Worm (Caenorhabditis elegans) whole organism, early embryonic: ENCODE measurements around the gene M05D6.2.
"Not testable (repeated sequence)": the region's sequence is repeated elsewhere in the genome, so short reads cannot be mapped to it uniquely, and the experiment has no call there.

ENCODE experiments used
- B0310.2 ChIP-seq: sonication (generic microtip); optimal IDR thresholded peaks from 2 replicates; lab custom pipeline; 2016; ENCODE audit warnings: mild to moderate bottlenecking, missing genetic modification characterization, missing compliant biosample characterization
- F13C5.2 ChIP-seq: sonication (generic microtip); optimal IDR thresholded peaks from 2 replicates; lab custom pipeline; 2017; ENCODE audit warnings: mild to moderate bottlenecking, missing genetic modification characterization, inconsistent platforms, missing compliant biosample characterization
- aly-1 ChIP-seq: sonication (generic microtip); optimal IDR thresholded peaks from 2 replicates; lab custom pipeline; 2016; ENCODE audit warnings: missing genetic modification characterization, missing compliant biosample characterization
- ama-1 ChIP-seq: fragments of 150-350 bp; optimal IDR thresholded peaks from 2 replicates; lab custom pipeline; 2014
- ceh-13 ChIP-seq: fragments of 200-800 bp; sonication (Bioruptor generic); optimal IDR thresholded peaks from 2 replicates; lab custom pipeline; 2018; ENCODE audit warnings: mild to moderate bottlenecking, missing genetic modification characterization, missing compliant biosample characterization
- ceh-36 ChIP-seq: sonication (generic microtip); optimal IDR thresholded peaks from 2 replicates; lab custom pipeline; 2016; ENCODE audit warnings: missing genetic modification characterization, inconsistent platforms, missing compliant biosample characterization
- ets-7 ChIP-seq: sonication (generic microtip); optimal IDR thresholded peaks from 2 replicates; lab custom pipeline; 2016; ENCODE audit warnings: missing genotype, missing genetic modification characterization, missing compliant biosample characterization
- flt-1 ChIP-seq: fragments of 200-800 bp; sonication (Bioruptor generic); IDR thresholded peaks from 2 replicates; pipeline ENCODE4 v1.3.6; 2022; ENCODE audit warnings: missing genetic modification characterization, missing compliant biosample characterization
- hmbx-1 ChIP-seq: sonication (generic microtip); optimal IDR thresholded peaks from 2 replicates; lab custom pipeline; 2016; ENCODE audit warnings: mild to moderate bottlenecking, missing genetic modification characterization, missing compliant biosample characterization
- hmg-4 ChIP-seq: fragments of 200-800 bp; sonication (Bioruptor generic); optimal IDR thresholded peaks from 2 replicates; lab custom pipeline; 2018; ENCODE audit warnings: mild to moderate bottlenecking, missing genetic modification characterization, missing compliant biosample characterization
- hnd-1 ChIP-seq: sonication (generic microtip); optimal IDR thresholded peaks from 2 replicates; lab custom pipeline; 2016; ENCODE audit warnings: missing genetic modification characterization, missing compliant biosample characterization
- pes-1 ChIP-seq: fragments of 200-800 bp; sonication (Bioruptor generic); IDR thresholded peaks from 2 replicates; pipeline ENCODE4 v1.3.6; 2022; ENCODE audit warnings: missing genetic modification reagents, missing genetic modification characterization, missing compliant biosample characterization
- scrt-1 ChIP-seq: fragments of 200-800 bp; sonication (Bioruptor generic); IDR thresholded peaks from 2 replicates; pipeline ENCODE4 v1.3.6; 2022; ENCODE audit warnings: missing genetic modification characterization, missing compliant biosample characterization
- sea-1 ChIP-seq: fragments of 200-800 bp; sonication (Bioruptor generic); conservative IDR thresholded peaks from 2 replicates; pipeline ENCODE4 v1.3.6; 2022; ENCODE audit warnings: missing genetic modification characterization, missing compliant biosample characterization
- tbx-11 ChIP-seq: fragments of 200-800 bp; sonication (Bioruptor generic); IDR thresholded peaks from 2 replicates; pipeline ENCODE4 v1.3.6; 2022; ENCODE audit warnings: missing genetic modification characterization, missing compliant biosample characterization
- tbx-37 ChIP-seq: fragments of 200-800 bp; sonication (Bioruptor generic); conservative IDR thresholded peaks from 2 replicates; pipeline ENCODE4 v1.3.6; 2022; ENCODE audit warnings: missing genetic modification reagents, missing genetic modification characterization, missing compliant biosample characterization
- tra-4 ChIP-seq: sonication (generic microtip); optimal IDR thresholded peaks from 2 replicates; lab custom pipeline; 2017; ENCODE audit warnings: missing genetic modification characterization, missing compliant biosample characterization

Gene M05D6.2

ce11 chrII:8467809-8468208 lies at the start of gene M05D6.2:
Gene M05D6.2 (plus strand): TSS chrII:8468109.
- no peak for TF ChIP-seq tbx-37 (GFP tag; lab: Robert Waterston, UW)
- TF ChIP-seq hmbx-1 (tag; lab: Kevin White, UChicago): no peak
- TF ChIP-seq ama-1 (lab: Kevin White, UChicago): no peak

- TF ChIP-seq tbx-11: no peak
- TF ChIP-seq sea-1 (GFP tag; lab: Robert Waterston, UW): no peak
- TF ChIP-seq ceh-13 (GFP tag; lab: Kevin White, UChicago): no peak
- TF ChIP-seq F13C5.2 (tag; lab: Kevin White, UChicago): no peak
Measured at ce11 chrII:8419015-8419414, 48.9 kb upstream of the M05D6.2 start.

DNA sequence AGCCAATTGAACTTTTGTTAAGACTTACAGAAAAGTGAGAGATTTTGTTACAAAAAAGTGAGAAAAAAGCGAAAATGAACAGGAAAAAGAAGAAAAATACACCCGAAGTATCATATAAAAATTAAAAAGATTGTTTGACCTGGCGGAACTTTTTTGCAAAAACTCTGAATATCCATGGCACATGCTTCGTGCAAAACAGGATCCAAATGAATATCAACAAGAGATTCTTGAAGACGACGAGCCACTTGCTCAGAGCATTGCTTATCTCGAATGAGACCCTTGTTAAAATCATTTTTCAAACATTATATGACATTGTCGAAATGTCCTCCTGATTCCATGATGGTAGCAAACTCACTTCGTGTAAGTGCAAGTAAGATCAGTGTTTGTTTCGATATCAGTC lies 48.1 kb upstream of the M05D6.2 start, which contains the start of gene F14E5.8:
Gene F14E5.8 (plus strand): TSS at position 301 of the 400 bp plus-strand sequence.
- TF ChIP-seq hnd-1; B0310.2 (tag; lab: Kevin White, UChicago); flt-1 (GFP tag; lab: Robert Waterston, UW): not testable (repeated sequence)

- TF ChIP-seq scrt-1 (GFP tag; lab: Robert Waterston, UW) (no peak), aly-1 (tag; lab: Kevin White, UChicago) (no peak), ama-1 (lab: Kevin White, UChicago) (no peak), hnd-1 (no peak), F13C5.2 (tag; lab: Kevin White, UChicago) (no peak), flt-1 (GFP tag; lab: Robert Waterston, UW) (no peak), tra-4 (tag; lab: Kevin White, UChicago) (no peak), B0310.2 (tag; lab: Kevin White, UChicago) (no peak), pes-1 (GFP tag; lab: Robert Waterston, UW) (no peak), tbx-37 (GFP tag; lab: Robert Waterston, UW) (no peak), ceh-36 (no peak), sea-1 (GFP tag; lab: Robert Waterston, UW) (no peak), ceh-13 (GFP tag; lab: Kevin White, UChicago) (no peak), hmg-4 (GFP tag; lab: Kevin White, UChicago) (no peak), tbx-11 (no peak), ets-7 (tag; lab: Kevin White, UChicago) (no peak)
Measured at ce11 chrII:8420775-8421388, 47.0 kb upstream of the M05D6.2 start.

- TF ChIP-seq hmg-4 (GFP tag; lab: Kevin White, UChicago) (no peak), aly-1 (tag; lab: Kevin White, UChicago) (no peak), ceh-36 (no peak), F13C5.2 (tag; lab: Kevin White, UChicago) (no peak), flt-1 (GFP tag; lab: Robert Waterston, UW) (no peak), tra-4 (tag; lab: Kevin White, UChicago) (no peak), pes-1 (GFP tag; lab: Robert Waterston, UW) (no peak), tbx-37 (GFP tag; lab: Robert Waterston, UW) (no peak), hnd-1 (no peak), ets-7 (tag; lab: Kevin White, UChicago) (no peak), tbx-11 (no peak), scrt-1 (GFP tag; lab: Robert Waterston, UW) (no peak), sea-1 (GFP tag; lab: Robert Waterston, UW) (no peak), hmbx-1 (tag; lab: Kevin White, UChicago) (no peak), B0310.2 (tag; lab: Kevin White, UChicago) (no peak), ama-1 (lab: Kevin White, UChicago) (no peak), ceh-13 (GFP tag; lab: Kevin White, UChicago) (no peak)
Measured at ce11 chrII:8428758-8428946, 39.3 kb upstream of the M05D6.2 start, which contains the start of gene F14E5.2. Gene F14E5.2 (minus strand): TSS chrII:8428858.

DNA sequence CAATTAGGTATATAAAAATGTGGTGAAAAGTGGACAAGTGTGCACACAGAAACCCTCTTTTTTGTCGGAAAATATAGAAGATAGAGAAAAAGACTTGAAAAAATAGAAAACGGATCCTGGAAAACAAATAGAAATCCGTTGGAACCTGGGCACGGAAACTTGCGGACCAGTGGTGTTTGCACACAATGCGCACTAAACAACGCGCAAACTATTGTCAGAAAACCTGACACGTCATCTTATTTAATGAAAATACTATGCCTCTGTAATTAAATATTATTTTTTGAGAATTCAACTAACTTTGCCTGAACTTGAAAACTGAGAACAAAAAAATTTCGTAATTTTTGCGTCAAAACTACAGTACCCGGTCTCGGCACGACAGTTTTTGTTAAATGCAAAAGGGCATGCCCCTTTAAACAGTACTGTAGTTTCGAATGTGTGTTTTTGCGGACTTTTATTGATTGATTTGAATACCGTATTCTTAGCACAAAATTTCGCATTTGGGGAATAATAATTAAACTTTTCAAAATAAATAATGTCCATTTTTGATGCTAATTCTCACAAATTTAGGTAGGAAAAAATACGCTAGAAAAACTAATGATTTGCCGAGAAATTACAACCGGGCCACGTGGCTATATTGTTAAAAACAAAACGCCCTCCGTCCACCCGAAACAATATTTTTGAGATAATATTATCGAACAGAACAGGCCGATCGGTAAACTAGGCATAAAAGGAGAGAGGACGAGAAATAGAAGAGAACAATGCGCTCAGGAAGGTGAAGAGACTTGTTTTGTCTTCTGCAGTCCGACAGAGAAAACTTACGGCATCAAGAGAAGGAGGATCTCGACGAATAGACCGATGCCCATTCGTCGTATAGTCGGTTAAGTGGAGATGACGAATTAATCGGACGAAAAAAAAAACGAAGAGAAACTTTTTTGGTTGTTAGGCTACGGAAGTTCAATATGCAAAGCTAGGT lies 38.7 kb upstream of the M05D6.2 start:
- no peak for TF ChIP-seq tbx-11
- TF ChIP-seq tra-4 (tag; lab: Kevin White, UChicago): no peak
- TF ChIP-seq ets-7 (tag; lab: Kevin White, UChicago): no peak
- no peak for TF ChIP-seq aly-1 (tag; lab: Kevin White, UChicago)
- TF ChIP-seq B0310.2 (tag; lab: Kevin White, UChicago): no peak
- TF ChIP-seq tbx-37 (GFP tag; lab: Robert Waterston, UW): no peak

- TF ChIP-seq hmg-4 (GFP tag; lab: Kevin White, UChicago) (no peak), ama-1 (lab: Kevin White, UChicago) (no peak), scrt-1 (GFP tag; lab: Robert Waterston, UW) (no peak), ceh-13 (GFP tag; lab: Kevin White, UChicago) (no peak)
Measured at ce11 chrII:8431954-8432353, 36.0 kb upstream of the M05D6.2 start, which contains the start of gene acp-2. Gene acp-2 (minus strand): TSS chrII:8432054.

ce11 chrII:8435005-8435404 lies 32.9 kb upstream of the M05D6.2 start, which contains the start of gene acp-4:
Gene acp-4 (minus strand): TSS chrII:8435105.
- TF ChIP-seq tbx-37 (GFP tag; lab: Robert Waterston, UW) (no peak), ceh-36 (no peak), B0310.2 (tag; lab: Kevin White, UChicago) (no peak), pes-1 (GFP tag; lab: Robert Waterston, UW) (no peak), tbx-11 (no peak), aly-1 (tag; lab: Kevin White, UChicago) (no peak)
